Fruit fly (Drosophila melanogaster): ENCODE data around the gene Bdbt.

- TF ChIP-seq usp (GFP tag; optimal IDR thresholded peaks at IDR 0.05) (no peak), br (GFP tag; optimal IDR thresholded peaks at IDR 0.05) (no peak), Dif (GFP tag; optimal IDR thresholded peaks at IDR 0.05; ENCODE audit: partially characterized antibody) (no peak), Abd-B (GFP tag; optimal IDR thresholded peaks at IDR 0.05) (no peak), Dfd (GFP tag; optimal IDR thresholded peaks at IDR 0.05) (no peak), Rel (GFP tag; optimal IDR thresholded peaks at IDR 0.05) (no peak), Rel (tag; optimal IDR thresholded peaks at IDR 0.05) (no peak), dmrt93B (GFP tag; optimal IDR thresholded peaks at IDR 0.05) (no peak), CG9705 (GFP tag; optimal IDR thresholded peaks at IDR 0.05) (no peak), Hr83 (GFP tag; optimal IDR thresholded peaks at IDR 0.05; ENCODE audit: poor library complexity, severe bottlenecking) (no peak)
Measured at dm6 chr3R:21133517-21133916, 14.9 kb upstream of the Bdbt start, which contains the start of gene Trm7-34.
